Worm (Caenorhabditis elegans) whole organism, L4 larva: ENCODE data around the gene T19C3.2.

Experiments used
- D1046.2 ChIP-seq: fragments of 200-800 bp; sonication (Bioruptor generic); IDR thresholded peaks from 2 replicates; pipeline ENCODE4 v1.3.6; 2022; ENCODE audit warnings: missing genetic modification characterization, missing compliant biosample characterization
- F26F4.8 ChIP-seq: fragments of 200-800 bp; sonication (Bioruptor generic); conservative IDR thresholded peaks from 2 replicates; pipeline ENCODE4 v1.3.6; 2022; ENCODE audit warnings: missing genetic modification characterization, missing compliant biosample characterization
- F44E2.7 ChIP-seq: fragments of 200-800 bp; sonication (Bioruptor generic); IDR thresholded peaks from 2 replicates; pipeline ENCODE4 v2.1.2; 2022; ENCODE audit warnings: missing genetic modification characterization, missing compliant biosample characterization
- ceh-32 ChIP-seq: sonication (generic microtip); optimal IDR thresholded peaks from 2 replicates; lab custom pipeline; 2016; ENCODE audit warnings: mild to moderate bottlenecking, missing genetic modification characterization, missing compliant biosample characterization; ENCODE audit not compliant: poor library complexity
- hlh-30 ChIP-seq: sonication (generic microtip); optimal IDR thresholded peaks from 2 replicates; lab custom pipeline; 2017; ENCODE audit warnings: antibody characterized with exemption, mild to moderate bottlenecking, missing genetic modification characterization, missing compliant biosample characterization; ENCODE audit not compliant: insufficient read depth
- hmg-1.1 ChIP-seq: fragments of 200-800 bp; sonication (Bioruptor generic); IDR thresholded peaks from 2 replicates; pipeline ENCODE4 v1.3.6; 2022; ENCODE audit warnings: missing genetic modification reagents, missing genetic modification characterization, missing compliant biosample characterization
- lin-13 ChIP-seq: fragments of 150-350 bp; optimal IDR thresholded peaks from 2 replicates; lab custom pipeline; 2014; ENCODE audit warnings: missing biosample characterization, missing genetic modification reagents, missing genetic modification characterization
- lsy-2 ChIP-seq, 2 experiments: fragments of 150-350 bp in 1 of 2; sonication (generic microtip) in 1 of 2; optimal IDR thresholded peaks; 2 replicates each; lab custom pipeline; 2014 to 2017; ENCODE audit warnings: missing biosample characterization in 2 of 2, missing genetic modification characterization in 2 of 2
- nhr-76 ChIP-seq: fragments of 150-350 bp; optimal IDR thresholded peaks from 2 replicates; lab custom pipeline; 2014; ENCODE audit warnings: missing biosample characterization, missing genetic modification characterization
- snpc-4 ChIP-seq: fragments of 150-350 bp; optimal IDR thresholded peaks from 2 replicates; lab custom pipeline; 2014; ENCODE audit warnings: missing biosample characterization, missing genetic modification characterization
- zip-11 ChIP-seq: fragments of 200-800 bp; sonication (Bioruptor generic); IDR thresholded peaks from 2 replicates; pipeline ENCODE4 v1.3.6; 2022; ENCODE audit warnings: missing genetic modification characterization, missing compliant biosample characterization
- ztf-11 ChIP-seq: fragments of 150-350 bp; optimal IDR thresholded peaks from 2 replicates; lab custom pipeline; 2014; ENCODE audit warnings: missing biosample characterization, missing genetic modification characterization

DNA sequence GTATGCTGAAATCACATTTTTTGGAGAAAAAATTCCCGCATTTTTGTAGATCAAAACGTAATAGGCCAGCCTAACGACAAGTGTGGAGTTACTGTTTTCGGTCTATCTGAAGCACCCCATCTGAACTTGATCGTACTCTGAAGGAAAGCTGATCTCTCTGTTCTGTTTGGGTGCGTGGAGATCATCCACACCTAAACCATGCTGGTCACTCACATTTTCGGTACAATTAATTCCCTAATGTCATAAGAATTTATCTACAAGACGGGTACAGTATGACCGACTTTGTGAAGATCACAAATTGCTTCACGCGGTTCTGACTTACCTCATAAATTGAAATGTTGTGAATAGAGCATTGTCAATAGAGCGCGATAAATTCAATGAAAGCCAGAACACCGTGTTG is 32.6 kb upstream of the T19C3.2 start:
- TF ChIP-seq lin-13 (no peak), ztf-11 (no peak), F26F4.8 (GFP tag; lab: Robert Waterston, UW) (no peak), ceh-32 (no peak), hlh-30 (tag; lab: Kevin White, UChicago) (no peak), D1046.2 (no peak), lsy-2 (tag; optimal IDR thresholded peaks at IDR 0.05; lab: Kevin White, UChicago) (no peak), F44E2.7 (GFP tag; lab: Robert Waterston, UW) (no peak), nhr-76 (tag; lab: Kevin White, UChicago) (no peak), snpc-4 (tag; lab: Kevin White, UChicago) (no peak), zip-11 (GFP tag; lab: Robert Waterston, UW) (no peak), hmg-1.1 (GFP tag; lab: Robert Waterston, UW) (no peak)
